Fruit fly (Drosophila melanogaster) whole organism, embryonic: ENCODE data around the gene CG12016.

Experiments
- Ada2b ChIP-seq: fragments of 200-800 bp; sonication (Bioruptor generic); IDR thresholded peaks from 2 replicates; pipeline ENCODE4 v1.3.6; 2022; ENCODE audit warnings: missing biosample characterization, missing genetic modification characterization
- Adf1 ChIP-seq: fragments of 200-800 bp; sonication (Bioruptor generic); IDR thresholded peaks from 2 replicates; pipeline ENCODE4 v1.3.6; 2022; ENCODE audit warnings: missing biosample characterization, missing genetic modification characterization
- CG1024 ChIP-seq: fragments of 200-800 bp; sonication (Bioruptor generic); IDR thresholded peaks from 2 replicates; pipeline ENCODE4 v1.3.6; 2022; ENCODE audit warnings: missing biosample characterization, missing genetic modification characterization
- CG10543 ChIP-seq: fragments of 200-800 bp; sonication (Bioruptor generic); optimal IDR thresholded peaks from 3 replicates; lab custom pipeline; 2017; ENCODE audit warnings: missing biosample characterization, mild to moderate bottlenecking, missing genetic modification characterization, moderate library complexity
- CG10565 ChIP-seq: fragments of 200-800 bp; sonication (Bioruptor generic); optimal IDR thresholded peaks from 3 replicates; lab custom pipeline; 2016; ENCODE audit warnings: missing biosample characterization, mild to moderate bottlenecking, missing genetic modification characterization
- CG12769 ChIP-seq: fragments of 200-800 bp; sonication (Bioruptor generic); optimal IDR thresholded peaks from 2 replicates; lab custom pipeline; 2019; ENCODE audit warnings: missing biosample characterization, mild to moderate bottlenecking, missing genetic modification characterization, moderate library complexity
- CG12942 ChIP-seq: fragments of 200-800 bp; sonication (Bioruptor generic); optimal IDR thresholded peaks from 3 replicates; lab custom pipeline; 2016; ENCODE audit warnings: missing biosample characterization, missing genetic modification characterization
- CG13775 ChIP-seq: fragments of 200-800 bp; sonication (Bioruptor generic); optimal IDR thresholded peaks from 3 replicates; lab custom pipeline; 2017; ENCODE audit warnings: missing biosample characterization, mild to moderate bottlenecking, missing genetic modification characterization
- CG14710 ChIP-seq: fragments of 200-800 bp; sonication (Bioruptor generic); optimal IDR thresholded peaks from 3 replicates; lab custom pipeline; 2019; ENCODE audit warnings: missing biosample characterization, mild to moderate bottlenecking, missing genetic modification characterization, moderate library complexity
- CG1603 ChIP-seq: fragments of 200-800 bp; sonication (Bioruptor generic); optimal IDR thresholded peaks from 2 replicates; lab custom pipeline; 2019; ENCODE audit warnings: missing biosample characterization, mild to moderate bottlenecking, missing genetic modification characterization, moderate library complexity
- CG17361 ChIP-seq: fragments of 200-800 bp; sonication (Bioruptor generic); IDR thresholded peaks from 3 replicates; pipeline ENCODE4 v1.3.6; 2022; ENCODE audit warnings: missing biosample characterization, missing genetic modification characterization
- CG1792 ChIP-seq: fragments of 200-800 bp; sonication (Bioruptor generic); optimal IDR thresholded peaks from 2 replicates; lab custom pipeline; 2016; ENCODE audit warnings: missing biosample characterization, missing genetic modification characterization
- CG2129 ChIP-seq: fragments of 200-800 bp; sonication (Bioruptor generic); IDR thresholded peaks from 2 replicates; pipeline ENCODE4 v1.3.6; 2022; ENCODE audit warnings: missing biosample characterization, missing genetic modification characterization; ENCODE audit not compliant: partially characterized antibody
- CG2678 ChIP-seq: fragments of 200-800 bp; sonication (Bioruptor generic); optimal IDR thresholded peaks from 3 replicates; lab custom pipeline; 2019; ENCODE audit warnings: missing biosample characterization, mild to moderate bottlenecking, missing genetic modification characterization, moderate library complexity
- CG31365 ChIP-seq: fragments of 200-800 bp; sonication (Bioruptor generic); optimal IDR thresholded peaks from 2 replicates; lab custom pipeline; 2018; ENCODE audit warnings: missing biosample characterization, mild to moderate bottlenecking, missing genetic modification characterization
- CG3281 ChIP-seq: fragments of 200-800 bp; sonication (Bioruptor generic); optimal IDR thresholded peaks from 3 replicates; lab custom pipeline; 2017; ENCODE audit warnings: missing biosample characterization, mild to moderate bottlenecking, missing genetic modification characterization
- CG3407 ChIP-seq: fragments of 200-800 bp; sonication (Bioruptor generic); optimal IDR thresholded peaks from 2 replicates; lab custom pipeline; 2018; ENCODE audit warnings: missing biosample characterization, mild to moderate bottlenecking, missing genetic modification characterization
- CG7556 ChIP-seq: fragments of 200-800 bp; sonication (Bioruptor generic); optimal IDR thresholded peaks from 2 replicates; lab custom pipeline; 2017; ENCODE audit warnings: missing biosample characterization, mild to moderate bottlenecking, missing genetic modification characterization
- CG8359 ChIP-seq: fragments of 200-800 bp; sonication (Bioruptor generic); optimal IDR thresholded peaks from 2 replicates; lab custom pipeline; 2017; ENCODE audit warnings: missing biosample characterization, mild to moderate bottlenecking, missing genetic modification characterization, borderline replicate concordance
- CG9609 ChIP-seq: fragments of 200-800 bp; sonication (Bioruptor generic); optimal IDR thresholded peaks from 3 replicates; lab custom pipeline; 2016; ENCODE audit warnings: missing biosample characterization, missing genetic modification characterization
- CG9797 ChIP-seq: fragments of 200-800 bp; sonication (Bioruptor generic); optimal IDR thresholded peaks from 3 replicates; lab custom pipeline; 2018; ENCODE audit warnings: missing biosample characterization, mild to moderate bottlenecking, missing genetic modification characterization
- Deaf1 ChIP-seq: fragments of 200-800 bp; optimal IDR thresholded peaks from 3 replicates; lab custom pipeline; 2019; ENCODE audit warnings: missing biosample characterization, mild to moderate bottlenecking, missing genetic modification characterization, moderate library complexity
- Dref ChIP-seq: fragments of 200-800 bp; sonication (Bioruptor generic); IDR thresholded peaks from 2 replicates; pipeline ENCODE4 v1.3.6; 2022; ENCODE audit warnings: missing biosample characterization, missing genetic modification characterization
- E2f1 ChIP-seq: fragments of 200-800 bp; sonication (Bioruptor generic); IDR thresholded peaks from 2 replicates; pipeline ENCODE4 v1.3.6; 2022; ENCODE audit warnings: missing biosample characterization, missing genetic modification characterization
- ERR ChIP-seq: fragments of 200-800 bp; sonication (Bioruptor generic); optimal IDR thresholded peaks from 2 replicates; lab custom pipeline; 2016; ENCODE audit warnings: missing biosample characterization, missing genetic modification characterization
- Gug ChIP-seq: fragments of 200-800 bp; sonication (Bioruptor generic); IDR thresholded peaks from 4 replicates; pipeline ENCODE4 v1.3.6; 2022; ENCODE audit warnings: missing biosample characterization, missing genetic modification characterization
- H15 ChIP-seq: fragments of 200-800 bp; sonication (Bioruptor generic); IDR thresholded peaks from 3 replicates; pipeline ENCODE4 v1.3.6; 2022; ENCODE audit warnings: missing biosample characterization, missing genetic modification characterization
- Lpt ChIP-seq: fragments of >200 bp; optimal IDR thresholded peaks from 2 replicates; lab custom pipeline; 2018; ENCODE audit warnings: missing biosample characterization, missing genetic modification characterization
- Neu2 ChIP-seq: fragments of 200-800 bp; sonication (Bioruptor generic); optimal IDR thresholded peaks from 3 replicates; lab custom pipeline; 2016; ENCODE audit warnings: missing biosample characterization, missing genetic modification characterization, borderline replicate concordance
- Sox100B ChIP-seq: fragments of 200-800 bp; sonication (Bioruptor generic); optimal IDR thresholded peaks from 3 replicates; lab custom pipeline; 2018; ENCODE audit warnings: missing biosample characterization, mild to moderate bottlenecking, missing genetic modification characterization
- Trl ChIP-seq, 3 experiments: fragments of >200 bp in 2 of 3; fragments of 200-800 bp in 1 of 3; sonication (Bioruptor generic) in 1 of 3; optimal IDR thresholded peaks; 2 replicates in 1 of 3; 3 replicates in 2 of 3; lab custom pipeline; 2016 to 2017; ENCODE audit warnings: missing biosample characterization in 1 of 3, missing genetic modification characterization in 1 of 3
- abd-A ChIP-seq: fragments of 200-800 bp; sonication (Bioruptor generic); optimal IDR thresholded peaks from 3 replicates; lab custom pipeline; 2019; ENCODE audit warnings: missing biosample characterization, mild to moderate bottlenecking, missing genetic modification characterization, moderate library complexity
- al ChIP-seq: fragments of 200-800 bp; sonication (Bioruptor generic); IDR thresholded peaks from 2 replicates; pipeline ENCODE4 v1.3.6; 2022; ENCODE audit warnings: missing biosample characterization, missing genetic modification characterization
- ci ChIP-seq: fragments of 200-800 bp; sonication (Bioruptor generic); IDR thresholded peaks from 3 replicates; pipeline ENCODE4 v1.3.6; 2022; ENCODE audit warnings: missing biosample characterization, missing genetic modification characterization
- da ChIP-seq: fragments of 200-800 bp; sonication (Bioruptor generic); optimal IDR thresholded peaks from 2 replicates; lab custom pipeline; 2016; ENCODE audit warnings: missing biosample characterization, missing genetic modification characterization
- esg ChIP-seq: fragments of 200-800 bp; sonication (Bioruptor generic); conservative IDR thresholded peaks from 2 replicates; pipeline ENCODE4 v1.3.6; 2022; ENCODE audit warnings: missing biosample characterization, missing genetic modification characterization
- fd96Cb ChIP-seq: fragments of 200-800 bp; sonication (Bioruptor generic); optimal IDR thresholded peaks from 2 replicates; lab custom pipeline; 2018; ENCODE audit warnings: missing biosample characterization, mild to moderate bottlenecking, missing genetic modification characterization, moderate library complexity
- fru ChIP-seq: fragments of >200 bp; optimal IDR thresholded peaks from 2 replicates; lab custom pipeline; 2017
- gt ChIP-seq: fragments of 200-800 bp; sonication (Bioruptor generic); IDR thresholded peaks from 2 replicates; pipeline ENCODE4 v1.3.6; 2022; ENCODE audit warnings: missing biosample characterization, missing genetic modification characterization
- her ChIP-seq: fragments of 200-800 bp; sonication (Bioruptor generic); optimal IDR thresholded peaks from 2 replicates; lab custom pipeline; 2016; ENCODE audit warnings: missing biosample characterization, missing genetic modification characterization
- psq ChIP-seq: fragments of 200-800 bp; sonication (Bioruptor generic); optimal IDR thresholded peaks from 2 replicates; lab custom pipeline; 2017; ENCODE audit warnings: missing biosample characterization, missing genetic modification characterization
- pzg ChIP-seq: fragments of 200-800 bp; sonication (Bioruptor generic); optimal IDR thresholded peaks from 3 replicates; lab custom pipeline; 2018; ENCODE audit warnings: missing biosample characterization, mild to moderate bottlenecking, missing genetic modification characterization, moderate library complexity
- repo ChIP-seq: fragments of 200-800 bp; sonication (Bioruptor generic); optimal IDR thresholded peaks from 2 replicates; lab custom pipeline; 2016; ENCODE audit warnings: missing biosample characterization, missing genetic modification characterization
- ro ChIP-seq: fragments of 200-800 bp; sonication (Bioruptor generic); IDR thresholded peaks from 2 replicates; pipeline ENCODE4 v1.3.6; 2022; ENCODE audit warnings: missing biosample characterization, missing genetic modification characterization
- sd ChIP-seq: fragments of 200-800 bp; sonication (Bioruptor generic); optimal IDR thresholded peaks from 3 replicates; lab custom pipeline; 2018; ENCODE audit warnings: missing biosample characterization, mild to moderate bottlenecking, missing genetic modification characterization, moderate library complexity
- seq ChIP-seq: fragments of 200-800 bp; sonication (Bioruptor generic); IDR thresholded peaks from 2 replicates; pipeline ENCODE4 v1.3.6; 2022; ENCODE audit warnings: missing biosample characterization, missing genetic modification characterization
- tup ChIP-seq: fragments of 200-800 bp; sonication (Bioruptor generic); optimal IDR thresholded peaks from 2 replicates; lab custom pipeline; 2016; ENCODE audit warnings: missing biosample characterization, mild to moderate bottlenecking, missing genetic modification characterization, moderate library complexity
- tx ChIP-seq: fragments of 200-800 bp; sonication (Bioruptor generic); optimal IDR thresholded peaks from 2 replicates; lab custom pipeline; 2016; ENCODE audit warnings: missing biosample characterization, missing genetic modification characterization
- vvl ChIP-seq: fragments of 200-800 bp; sonication (Bioruptor generic); IDR thresholded peaks from 2 replicates; pipeline ENCODE4 v1.3.6; 2022; ENCODE audit warnings: missing biosample characterization, missing genetic modification characterization
- wdn ChIP-seq: fragments of 200-800 bp; sonication (Bioruptor generic); IDR thresholded peaks from 2 replicates; pipeline ENCODE4 v1.3.6; 2022; ENCODE audit warnings: missing biosample characterization, missing genetic modification characterization
- wor ChIP-seq: fragments of 200-800 bp; sonication (Bioruptor generic); IDR thresholded peaks from 2 replicates; pipeline ENCODE4 v1.3.6; 2022; ENCODE audit warnings: missing biosample characterization, missing genetic modification characterization
- z ChIP-seq: fragments of 200-800 bp; sonication (Bioruptor generic); IDR thresholded peaks from 3 replicates; pipeline ENCODE4 v1.3.6; 2022; ENCODE audit warnings: missing biosample characterization, missing genetic modification characterization

The CG12016 gene

DNA sequence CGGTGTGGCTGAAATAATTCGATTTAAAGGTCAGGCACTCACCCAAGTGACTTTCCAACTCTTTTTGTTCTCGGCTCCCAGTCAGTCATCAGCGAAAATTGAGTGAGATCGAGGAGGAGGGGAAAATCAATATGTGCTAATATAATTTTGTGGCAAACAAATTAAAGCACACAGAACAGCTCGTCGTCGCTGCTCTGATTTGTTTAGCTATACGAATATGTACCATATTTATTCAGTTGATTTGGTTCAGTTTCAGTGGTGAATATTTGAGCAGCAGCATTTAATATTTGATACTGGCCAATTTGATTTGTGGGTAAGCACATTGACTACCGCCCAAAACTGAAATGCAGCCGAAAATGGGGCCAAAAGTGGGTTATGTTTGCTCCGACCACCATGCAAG, 13.9 kb upstream of the CG12016 start (continued):
- TF ChIP-seq CG10543 (no peak), sd (tag; lab: Kevin White, UChicago) (no peak), CG2129 (GFP tag; lab: Robert Waterston, UW) (no peak), repo (GFP tag; lab: Kevin White, UChicago) (peak; percentile 9), wdn (GFP tag; lab: Robert Waterston, UW) (no peak), Trl (optimal IDR thresholded peaks at IDR 0.05; lab: Kevin White, UChicago) (no peak), Trl (GFP tag; optimal IDR thresholded peaks at IDR 0.05; lab: Kevin White, UChicago) (peak; percentile 25), tx (GFP tag; lab: Kevin White, UChicago) (peak; percentile 7), CG31365 (tag; lab: Kevin White, UChicago) (no peak), fru (lab: Kevin White, UChicago) (no peak), z (GFP tag; lab: Robert Waterston, UW) (peak; percentile 58; the same call in 2 of the 3 replicates), CG10565 (GFP tag; lab: Kevin White, UChicago) (no peak), vvl (GFP tag; lab: Robert Waterston, UW) (peak; percentile 51; the same call in 1 of the 2 replicates), H15 (GFP tag; lab: Robert Waterston, UW) (no peak), CG3281 (GFP tag; lab: Kevin White, UChicago) (peak; percentile 55), CG7556 (no peak), CG8359 (GFP tag; lab: Kevin White, UChicago) (peak; percentile 49), CG2678 (tag; lab: Kevin White, UChicago) (peak; percentile 60), Adf1 (GFP tag; lab: Robert Waterston, UW) (no peak), CG12769 (peak; percentile 75), Neu2 (GFP tag; lab: Kevin White, UChicago) (no peak), ERR (peak; percentile 6), gt (no peak), CG9797 (no peak), Sox100B (GFP tag; lab: Kevin White, UChicago) (peak; percentile 9), CG1603 (tag; lab: Kevin White, UChicago) (peak; percentile 70), psq (GFP tag; lab: Kevin White, UChicago) (no peak), Gug (no peak), pzg (GFP tag; lab: Kevin White, UChicago) (no peak), her (GFP tag; lab: Kevin White, UChicago) (no peak), al (GFP tag; lab: Robert Waterston, UW) (no peak), seq (GFP tag; lab: Robert Waterston, UW) (no peak), abd-A (tag; lab: Kevin White, UChicago) (no peak), CG9609 (no peak), fd96Cb (tag; lab: Kevin White, UChicago) (peak; percentile 42), Dref (GFP tag; lab: Robert Waterston, UW) (no peak), ci (peak; percentile 55; the same call in 2 of the 3 replicates), wor (no peak), esg (GFP tag; lab: Robert Waterston, UW) (no peak), ro (no peak), CG13775 (GFP tag; lab: Kevin White, UChicago) (no peak), CG1792 (GFP tag; lab: Kevin White, UChicago) (peak; percentile 58), E2f1 (GFP tag; lab: Robert Waterston, UW) (no peak), CG14710 (tag; lab: Kevin White, UChicago) (peak; percentile 30), da (GFP tag; lab: Kevin White, UChicago) (no peak), tup (GFP tag; lab: Kevin White, UChicago) (no peak), CG3407 (GFP tag; lab: Kevin White, UChicago) (peak; percentile 64), CG1024 (GFP tag; lab: Robert Waterston, UW) (no peak), Lpt (no peak), Deaf1 (tag; lab: Kevin White, UChicago) (no peak), CG17361 (GFP tag; lab: Robert Waterston, UW) (no peak), CG12942 (GFP tag; lab: Kevin White, UChicago) (peak; percentile 4), Ada2b (GFP tag; lab: Robert Waterston, UW) (no peak)
